Fruit fly (Drosophila melanogaster) whole organism, wandering third instar larva: ENCODE data around the gene Con.

Experiments
- CG9705 ChIP-seq: fragments of 200-800 bp; sonication (Bioruptor generic); optimal IDR thresholded peaks from 2 replicates; lab custom pipeline; 2018; ENCODE audit warnings: missing biosample characterization, mild to moderate bottlenecking, missing genetic modification characterization
- CrebA ChIP-seq: fragments of 200-800 bp; sonication (Bioruptor generic); optimal IDR thresholded peaks from 2 replicates; lab custom pipeline; 2016; ENCODE audit warnings: missing biosample characterization, mild to moderate bottlenecking, missing genetic modification characterization, borderline replicate concordance
- Dfd ChIP-seq: fragments of >200 bp; optimal IDR thresholded peaks from 2 replicates; lab custom pipeline; 2017; ENCODE audit warnings: missing biosample characterization, missing genetic modification characterization
- Dif ChIP-seq: fragments of 200-275, 200-300 bp; sonication (Bioruptor generic); optimal IDR thresholded peaks from 2 replicates; lab custom pipeline; 2018; ENCODE audit warnings: missing biosample characterization, missing genetic modification characterization; ENCODE audit not compliant: partially characterized antibody
- GATAd ChIP-seq: sonication (Bioruptor generic); optimal IDR thresholded peaks from 2 replicates; lab custom pipeline; 2016; ENCODE audit warnings: missing biosample characterization, missing genetic modification characterization
- HLH106 ChIP-seq: fragments of 200-800 bp; optimal IDR thresholded peaks from 3 replicates; lab custom pipeline; 2019; ENCODE audit warnings: missing biosample characterization, mild to moderate bottlenecking, missing genetic modification characterization, moderate library complexity
- Hr78 ChIP-seq: fragments of >200 bp; optimal IDR thresholded peaks from 2 replicates; lab custom pipeline; 2017; ENCODE audit warnings: missing biosample characterization, missing genetic modification characterization
- Hr83 ChIP-seq: fragments of 200-300 bp; sonication (Bioruptor generic); optimal IDR thresholded peaks from 2 replicates; lab custom pipeline; 2016; ENCODE audit warnings: missing biosample characterization, mild to moderate bottlenecking, missing genetic modification characterization, moderate library complexity; ENCODE audit not compliant: poor library complexity, severe bottlenecking
- Jra ChIP-seq: sonication (Bioruptor generic); optimal IDR thresholded peaks from 2 replicates; lab custom pipeline; 2016; ENCODE audit warnings: missing biosample characterization, missing genetic modification characterization
- Myc ChIP-seq: fragments of >200 bp; optimal IDR thresholded peaks from 2 replicates; lab custom pipeline; 2017
- N ChIP-seq: fragments of >200 bp; optimal IDR thresholded peaks from 2 replicates; lab custom pipeline; 2018; ENCODE audit warnings: missing biosample characterization, missing external identifiers, missing genetic modification characterization
- OdsH ChIP-seq: fragments of 200-800 bp; sonication (Bioruptor generic); optimal IDR thresholded peaks from 2 replicates; lab custom pipeline; 2016; ENCODE audit warnings: missing biosample characterization, mild to moderate bottlenecking, missing genetic modification characterization
- Rel ChIP-seq, 2 experiments: fragments of 200-800 bp; sonication (Bioruptor generic) in 1 of 2; optimal IDR thresholded peaks; 2 replicates in 1 of 2; 3 replicates in 1 of 2; lab custom pipeline; 2016 to 2019; ENCODE audit warnings: mild to moderate bottlenecking in 2 of 2, missing biosample characterization in 2 of 2, missing genetic modification characterization in 2 of 2, moderate library complexity in 1 of 2
- Sp1 ChIP-seq: fragments of 200-800 bp; sonication (Bioruptor generic); optimal IDR thresholded peaks from 3 replicates; lab custom pipeline; 2019; ENCODE audit warnings: missing biosample characterization, mild to moderate bottlenecking, missing genetic modification characterization, moderate library complexity
- Vsx2 ChIP-seq: fragments of 200-300, 225-300 bp; sonication (Bioruptor generic); optimal IDR thresholded peaks from 2 replicates; lab custom pipeline; 2018; ENCODE audit warnings: missing biosample characterization, missing genetic modification characterization; ENCODE audit not compliant: partially characterized antibody
- br ChIP-seq: fragments of 200-800 bp; sonication (Bioruptor generic); optimal IDR thresholded peaks from 2 replicates; lab custom pipeline; 2016; ENCODE audit warnings: missing biosample characterization, missing genetic modification characterization
- brk ChIP-seq: fragments of 200-800 bp; sonication (Bioruptor generic); optimal IDR thresholded peaks from 2 replicates; lab custom pipeline; 2016; ENCODE audit warnings: missing biosample characterization, mild to moderate bottlenecking, missing genetic modification characterization
- dl ChIP-seq, 2 experiments: fragments of 175-275, 200-275 bp in 1 of 2; fragments of 200-275 bp in 1 of 2; sonication (Bioruptor generic); optimal IDR thresholded peaks; lab custom pipeline; 2018; ENCODE audit warnings: mild to moderate bottlenecking in 2 of 2, missing biosample characterization in 2 of 2, missing genetic modification characterization in 2 of 2, moderate library complexity in 2 of 2; ENCODE audit not compliant: partially characterized antibody in 2 of 2, insufficient read depth in 1 of 2
- dmrt93B ChIP-seq: fragments of 200-800 bp; sonication (Bioruptor generic); optimal IDR thresholded peaks from 2 replicates; lab custom pipeline; 2018; ENCODE audit warnings: missing biosample characterization, mild to moderate bottlenecking, missing genetic modification characterization
- ey ChIP-seq: fragments of 200-800 bp; sonication (Bioruptor generic); optimal IDR thresholded peaks from 2 replicates; lab custom pipeline; 2016; ENCODE audit warnings: missing biosample characterization, missing genetic modification characterization
- fru ChIP-seq: fragments of 200-800 bp; sonication (Bioruptor generic); optimal IDR thresholded peaks from 3 replicates; lab custom pipeline; 2016; ENCODE audit warnings: missing biosample characterization, mild to moderate bottlenecking, missing genetic modification characterization
- h ChIP-seq: fragments of 200-800 bp; sonication (Bioruptor generic); optimal IDR thresholded peaks from 3 replicates; lab custom pipeline; 2016; ENCODE audit warnings: missing biosample characterization, mild to moderate bottlenecking, missing genetic modification characterization
- jim ChIP-seq: fragments of 175-275, 200-325 bp; sonication (Bioruptor generic); optimal IDR thresholded peaks from 2 replicates; lab custom pipeline; 2016; ENCODE audit warnings: missing biosample characterization, mild to moderate bottlenecking, missing genetic modification characterization
- pan ChIP-seq: fragments of >200 bp; optimal IDR thresholded peaks from 2 replicates; lab custom pipeline; 2017
- psq ChIP-seq: fragments of 200-800 bp; sonication (Bioruptor generic); optimal IDR thresholded peaks from 3 replicates; lab custom pipeline; 2017; ENCODE audit warnings: missing biosample characterization, mild to moderate bottlenecking, missing genetic modification characterization, moderate library complexity
- rgr ChIP-seq: fragments of 200-800 bp; sonication (Bioruptor generic); optimal IDR thresholded peaks from 3 replicates; lab custom pipeline; 2016; ENCODE audit warnings: missing biosample characterization, mild to moderate bottlenecking, missing genetic modification characterization
- sage ChIP-seq: fragments of 200-800 bp; sonication (Bioruptor generic); optimal IDR thresholded peaks from 2 replicates; lab custom pipeline; 2016; ENCODE audit warnings: missing biosample characterization, mild to moderate bottlenecking, missing genetic modification characterization
- tai ChIP-seq: sonication (Bioruptor generic); optimal IDR thresholded peaks from 2 replicates; lab custom pipeline; 2016; ENCODE audit warnings: missing biosample characterization, missing genetic modification characterization
- usp ChIP-seq: fragments of >200 bp; optimal IDR thresholded peaks from 2 replicates; lab custom pipeline; 2017; ENCODE audit warnings: missing biosample characterization, missing genetic modification characterization

Gene Con

dm6 chr3L:4978041-4978440 lies 100.8 kb downstream of the Con start:
- no peak for TF ChIP-seq jim (GFP tag; lab: Kevin White, UChicago)

DNA sequence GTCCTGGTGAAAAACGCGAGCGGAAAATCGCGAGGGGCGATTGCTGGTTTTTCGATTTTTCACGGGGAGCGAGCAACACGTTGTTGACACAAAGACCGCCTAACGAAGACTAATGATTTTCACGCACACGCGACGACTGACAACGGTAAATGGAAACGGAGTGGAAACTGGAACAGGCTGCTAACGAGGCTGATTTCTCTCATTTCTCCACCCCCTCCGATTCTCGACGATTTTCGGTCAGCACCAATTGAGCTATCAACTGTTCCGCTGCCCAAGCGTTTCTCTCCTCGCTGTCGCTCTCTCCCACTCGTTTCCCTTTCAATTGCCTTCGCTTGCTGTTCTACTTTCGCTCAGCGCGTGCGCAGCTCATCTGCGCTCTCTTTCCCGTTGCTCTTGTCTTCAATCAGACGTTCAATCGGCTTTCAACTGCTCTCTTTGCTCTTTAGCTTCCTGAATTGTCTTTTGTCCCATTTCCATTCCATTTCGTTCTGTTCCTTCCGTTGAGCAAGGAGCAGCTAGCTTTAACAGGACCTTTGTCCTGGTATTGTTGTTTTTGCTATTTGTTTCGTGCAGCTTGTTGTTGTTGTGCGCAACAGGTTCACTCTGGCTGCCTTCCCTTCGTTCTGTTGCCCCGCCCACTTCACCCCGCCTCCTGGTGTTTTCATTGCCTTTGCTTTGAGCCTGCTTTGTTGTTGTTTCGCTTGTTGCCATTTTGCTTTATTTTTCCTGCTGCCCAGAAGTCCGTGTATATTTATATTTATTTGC lies 102.6 kb downstream of the Con start:
- TF ChIP-seq psq = peak; percentile 13
- no peak for TF ChIP-seq Sp1 (GFP tag; lab: Kevin White, UChicago)
- TF ChIP-seq Vsx2 (GFP tag; lab: Kevin White, UChicago) = peak; percentile 58
- TF ChIP-seq br (GFP tag; lab: Kevin White, UChicago) = no peak
- no peak for TF ChIP-seq usp (GFP tag; lab: Kevin White, UChicago)
- TF ChIP-seq Dif (GFP tag; lab: Kevin White, UChicago) = peak; percentile 72
- TF ChIP-seq fru (GFP tag; lab: Kevin White, UChicago) = no peak
- peak in 1 of 2 experiments; percentile 20 for TF ChIP-seq dl (GFP tag; optimal IDR thresholded peaks at IDR 0.05; lab: Kevin White, UChicago; ENCODE audit: insufficient read depth in 1 of 2, partially characterized antibody in 2 of 2)

dm6 chr3L:4969328-4969727 lies 109.5 kb downstream of the Con start:
- TF ChIP-seq Hr78 (GFP tag; lab: Kevin White, UChicago) (no peak), psq (no peak)
- TF ChIP-seq, all 38 proteins: peak for 0

- no peak for TF ChIP-seq usp (GFP tag; lab: Kevin White, UChicago)
Measured at dm6 chr3L:4966749-4967148, 112.1 kb downstream of the Con start.

dm6 chr3L:4929781-4930180 lies 149.1 kb downstream of the Con start:
- TF ChIP-seq Jra (GFP tag; lab: Kevin White, UChicago) = no peak
- TF ChIP-seq Sp1 (GFP tag; lab: Kevin White, UChicago) = no peak
- no peak for TF ChIP-seq Hr83 (GFP tag; lab: Kevin White, UChicago)
- TF ChIP-seq jim (GFP tag; lab: Kevin White, UChicago) = no peak
- TF ChIP-seq GATAd = no peak
- no peak for TF ChIP-seq CG9705 (GFP tag; lab: Kevin White, UChicago)
- no peak for TF ChIP-seq rgr (GFP tag; lab: Kevin White, UChicago)
- no peak for TF ChIP-seq Dfd
- no peak for TF ChIP-seq fru (GFP tag; lab: Kevin White, UChicago)
- TF ChIP-seq HLH106 = peak; percentile 7
- TF ChIP-seq h = peak; percentile 1

DNA sequence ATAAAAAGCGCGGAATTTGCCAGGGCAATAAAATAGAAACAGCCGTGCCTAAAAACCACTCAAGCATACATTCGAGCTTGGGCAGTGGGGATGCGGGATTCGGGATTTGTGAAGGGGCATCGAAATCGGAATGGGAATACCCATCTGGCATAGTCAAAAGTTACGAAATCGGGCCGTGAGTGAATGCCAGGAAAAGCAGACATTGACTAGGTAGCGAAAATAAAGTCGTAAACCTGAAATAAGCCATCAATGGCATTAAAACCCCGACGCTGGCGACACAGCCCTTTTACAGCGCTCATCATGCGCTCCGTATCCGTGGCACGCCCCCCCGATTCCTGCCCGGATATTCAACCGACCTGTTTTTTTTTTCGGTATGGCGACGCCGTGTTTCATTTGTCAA lies 154.2 kb downstream of the Con start:
- TF ChIP-seq Hr83 (GFP tag; lab: Kevin White, UChicago) (no peak), dmrt93B (no peak), Dfd (no peak), Dif (GFP tag; lab: Kevin White, UChicago) (no peak), usp (GFP tag; lab: Kevin White, UChicago) (no peak)

dm6 chr3L:4920935-4921334 lies 157.9 kb downstream of the Con start:
- TF ChIP-seq fru (GFP tag; lab: Kevin White, UChicago) (peak; percentile 9), br (GFP tag; lab: Kevin White, UChicago) (no peak)

DNA sequence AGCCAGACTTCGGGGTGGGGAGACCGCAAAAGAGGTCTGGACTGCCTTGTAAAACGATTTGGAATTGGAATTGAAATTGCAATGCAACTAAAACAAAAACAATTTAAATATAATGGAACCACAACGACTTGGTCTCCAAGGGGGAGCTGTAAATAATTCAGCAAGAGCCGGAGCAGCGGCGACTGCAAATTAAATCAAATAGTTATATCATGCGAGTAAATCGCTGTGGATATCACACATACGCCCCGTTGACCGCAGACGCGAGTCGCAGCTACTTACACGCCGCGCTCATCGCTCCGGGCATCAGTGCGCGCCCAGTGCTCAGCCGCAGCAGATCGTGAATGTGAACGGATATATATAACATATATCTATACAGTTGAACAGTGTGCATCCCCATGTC lies 168.8 kb downstream of the Con start, which contains the start of gene Rh50:
TSS of gene Rh50 (plus strand) at position 301 of the 400 bp plus-strand sequence.
- no peak for TF ChIP-seq jim (GFP tag; lab: Kevin White, UChicago)
- TF ChIP-seq fru (GFP tag; lab: Kevin White, UChicago) = no peak
- TF ChIP-seq Rel (GFP tag; optimal IDR thresholded peaks at IDR 0.05; lab: Kevin White, UChicago) = no peak
- no peak for TF ChIP-seq Rel (tag; optimal IDR thresholded peaks at IDR 0.05; lab: Kevin White, UChicago)
- no peak for TF ChIP-seq CrebA (GFP tag; lab: Kevin White, UChicago)
- no peak for TF ChIP-seq OdsH (GFP tag; lab: Kevin White, UChicago)
- TF ChIP-seq ey (GFP tag; lab: Kevin White, UChicago) = no peak
- no peak for TF ChIP-seq tai (GFP tag; lab: Kevin White, UChicago)
- no peak for TF ChIP-seq sage
- TF ChIP-seq Hr83 (GFP tag; lab: Kevin White, UChicago) = no peak
- no peak for TF ChIP-seq pan
- no peak for TF ChIP-seq Sp1 (GFP tag; lab: Kevin White, UChicago)
- TF ChIP-seq N (GFP tag; lab: Kevin White, UChicago) = no peak
- no peak for TF ChIP-seq brk
- no peak for TF ChIP-seq Myc (lab: Kevin White, UChicago)
- TF ChIP-seq, all 38 proteins: peak for 0
